Worm (Caenorhabditis elegans): ENCODE measurements around the gene mtm-6.
A peak's percentile ranks its signal among the peaks of the same experiment; 100 is the strongest.

mtm-6 gene

DNA sequence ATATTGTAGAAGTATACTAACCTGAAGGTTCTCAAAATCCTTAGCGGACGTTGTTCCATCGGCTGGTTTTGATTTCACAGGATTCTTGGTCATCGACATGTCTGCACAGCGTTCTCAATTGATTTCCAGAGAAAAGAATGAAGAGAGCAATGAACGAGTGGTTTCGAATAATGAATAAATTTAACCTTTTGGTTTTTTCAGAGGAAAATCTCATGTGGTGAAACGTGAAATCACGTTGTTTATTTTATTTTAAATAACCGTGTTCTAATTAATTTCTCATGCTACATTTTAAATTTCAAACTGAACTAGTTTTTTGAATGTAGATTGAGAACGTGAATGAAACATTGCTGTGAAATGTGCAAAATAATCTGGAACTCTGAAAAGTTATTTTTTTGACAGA is 33.3 kb downstream of the mtm-6 start, which contains the start of gene T03F6.6:
TSS of gene T03F6.6 (minus strand) at position 101 of the 400 bp plus-strand sequence.
- TF ChIP-seq ama-1 (optimal IDR thresholded peaks at IDR 0.05) (no peak), che-1 (tag; optimal IDR thresholded peaks at IDR 0.05) (no peak), nfya-1 (tag; optimal IDR thresholded peaks at IDR 0.05) (no peak), C38D4.7 (GFP tag; optimal IDR thresholded peaks at IDR 0.05) (no peak), ahr-1 (tag; optimal IDR thresholded peaks at IDR 0.05) (no peak), zip-5 (tag; optimal IDR thresholded peaks at IDR 0.05) (no peak), tbx-7 (tag; optimal IDR thresholded peaks at IDR 0.05) (no peak), hlh-13 (GFP tag; optimal IDR thresholded peaks at IDR 0.05) (no peak), T23F11.4 (GFP tag; optimal IDR thresholded peaks at IDR 0.05) (no peak), nhr-11 (tag; optimal IDR thresholded peaks at IDR 0.05) (no peak), hlh-30 (tag; optimal IDR thresholded peaks at IDR 0.05; ENCODE audit: insufficient read depth) (no peak), pax-1 (tag; optimal IDR thresholded peaks at IDR 0.05) (no peak), hlh-8 (tag; optimal IDR thresholded peaks at IDR 0.05) (no peak), ceh-34 (tag; optimal IDR thresholded peaks at IDR 0.05) (no peak), ceh-14 (tag; optimal IDR thresholded peaks at IDR 0.05) (no peak), fkh-6 (tag; optimal IDR thresholded peaks at IDR 0.05) (no peak), ceh-9 (tag; optimal IDR thresholded peaks at IDR 0.05) (no peak), unc-3 (GFP tag; conservative IDR thresholded peaks at IDR 0.05) (no peak), unc-3 (tag; optimal IDR thresholded peaks at IDR 0.05) (no peak), ceh-19 (GFP tag; optimal IDR thresholded peaks at IDR 0.05) (no peak)

DNA sequence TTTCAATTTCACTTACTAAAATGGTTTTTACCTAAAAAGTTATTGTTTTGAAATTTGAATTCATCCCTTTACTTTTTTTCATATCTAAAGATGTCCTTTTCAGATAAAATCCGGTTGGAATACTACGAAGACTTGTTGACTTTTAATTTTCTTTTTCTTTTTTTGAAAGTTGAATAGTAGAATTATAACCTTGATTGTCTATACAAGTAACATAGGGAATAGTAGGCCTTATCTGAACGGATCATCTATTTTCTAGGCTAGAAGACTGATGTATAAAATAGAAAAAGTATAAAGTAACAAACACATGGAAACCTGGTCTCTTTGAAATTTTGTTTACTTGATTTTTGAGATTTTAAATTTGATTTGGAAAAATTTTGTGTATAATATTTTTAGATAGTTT is 34.0 kb downstream of the mtm-6 start:
- TF ChIP-seq hlh-8 (tag; optimal IDR thresholded peaks at IDR 0.05) (no peak), tbx-7 (tag; optimal IDR thresholded peaks at IDR 0.05) (no peak), hlh-6 (tag; optimal IDR thresholded peaks at IDR 0.05) (no peak), C08G9.2 (tag; optimal IDR thresholded peaks at IDR 0.05) (no peak), K02D7.2 (tag; optimal IDR thresholded peaks at IDR 0.05) (no peak), pros-1 (tag; optimal IDR thresholded peaks at IDR 0.05) (no peak), rnt-1 (tag; optimal IDR thresholded peaks at IDR 0.05) (no peak), elt-4 (tag; optimal IDR thresholded peaks at IDR 0.05) (no peak), C38D4.7 (GFP tag; optimal IDR thresholded peaks at IDR 0.05) (no peak), npax-4 (tag; optimal IDR thresholded peaks at IDR 0.05) (no peak), ceh-30 (tag; optimal IDR thresholded peaks at IDR 0.05) (no peak), sox-2 (GFP tag; IDR thresholded peaks at IDR 0.05) (no peak), sox-4 (tag; optimal IDR thresholded peaks at IDR 0.05) (no peak), ceh-14 (tag; optimal IDR thresholded peaks at IDR 0.05) (no peak), nhr-11 (tag; optimal IDR thresholded peaks at IDR 0.05) (no peak), pat-9 (tag; optimal IDR thresholded peaks at IDR 0.05) (no peak), ama-1 (optimal IDR thresholded peaks at IDR 0.05) (no peak), lin-11 (tag; optimal IDR thresholded peaks at IDR 0.05) (no peak), syd-9 (tag; optimal IDR thresholded peaks at IDR 0.05) (no peak), sdc-2 (tag; optimal IDR thresholded peaks at IDR 0.05) (no peak)

DNA sequence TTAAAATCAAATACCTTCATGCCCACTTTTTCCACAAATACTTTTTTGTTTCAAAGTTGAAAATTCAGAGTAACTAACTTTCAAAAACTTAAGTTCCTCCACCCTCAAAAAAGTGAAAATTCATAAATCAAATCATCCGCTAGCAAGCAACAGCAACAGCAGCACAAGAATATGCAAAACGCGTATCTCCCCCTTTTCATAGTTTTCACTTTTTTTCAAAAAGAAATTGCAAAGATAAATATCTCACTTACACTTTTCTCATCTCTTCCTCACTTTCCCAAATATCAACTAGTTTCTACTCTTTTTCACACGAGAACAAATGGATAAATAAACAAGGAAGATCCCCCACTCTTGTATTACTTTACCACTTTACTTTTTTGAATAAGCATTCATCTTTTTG is 34.8 kb downstream of the mtm-6 start:
- TF ChIP-seq unc-42 (tag; optimal IDR thresholded peaks at IDR 0.05) (peak; percentile 26), nhr-11 (tag; optimal IDR thresholded peaks at IDR 0.05) (no peak)

DNA sequence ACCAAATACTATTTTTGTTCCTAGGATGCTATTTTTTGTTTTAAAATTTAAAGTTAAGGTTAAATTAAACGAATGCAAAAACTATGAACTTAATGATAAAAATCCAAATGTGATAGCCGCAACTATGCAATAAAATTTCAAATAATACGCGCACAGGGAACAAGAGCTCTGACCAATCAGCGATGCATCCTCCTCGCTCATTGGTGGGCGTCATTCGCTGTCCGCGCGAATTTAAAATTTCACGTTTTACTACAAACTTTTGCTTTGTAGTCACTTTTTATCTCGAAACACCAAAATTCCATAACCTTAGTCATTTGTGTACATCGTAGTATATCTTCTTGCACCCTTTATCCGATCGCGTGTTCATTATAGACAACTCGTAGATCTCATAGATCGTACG is 36.3 kb downstream of the mtm-6 start:
- TF ChIP-seq nfya-1 (tag; optimal IDR thresholded peaks at IDR 0.05) (peak; percentile 58), ceh-22 (tag; optimal IDR thresholded peaks at IDR 0.05) (no peak)

DNA sequence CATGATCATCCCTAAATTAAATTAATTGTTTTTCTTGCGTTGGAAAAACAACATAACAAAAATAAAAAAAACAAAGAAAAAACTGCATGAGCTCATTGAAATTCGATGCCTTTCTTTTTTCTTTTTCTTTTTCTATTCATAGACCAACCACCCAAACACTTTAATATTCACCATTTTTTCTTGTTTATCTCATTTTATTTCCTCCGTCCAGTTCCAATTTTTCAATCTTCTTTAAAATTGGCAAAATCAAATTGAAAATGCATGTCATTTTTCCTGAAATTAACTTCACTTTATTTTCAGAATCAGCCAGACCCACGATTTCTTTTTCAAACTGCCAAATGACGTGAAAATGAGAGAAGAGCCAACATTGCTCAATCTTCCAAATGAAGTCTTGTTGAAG is 39.0 kb downstream of the mtm-6 start, which contains the start of gene T03F6.4:
TSS of gene T03F6.4 (plus strand) at position 301 of the 400 bp plus-strand sequence.
- no peak for TF ChIP-seq ttx-3 (tag; optimal IDR thresholded peaks at IDR 0.05)
- TF ChIP-seq pha-2 (tag; optimal IDR thresholded peaks at IDR 0.05) = no peak
- no peak for TF ChIP-seq F13H6.1 (tag; optimal IDR thresholded peaks at IDR 0.05)
- no peak for TF ChIP-seq ceh-24 (tag; optimal IDR thresholded peaks at IDR 0.05)
- no peak for TF ChIP-seq ama-1 (optimal IDR thresholded peaks at IDR 0.05)
- no peak for TF ChIP-seq tbx-2 (tag; optimal IDR thresholded peaks at IDR 0.05)
- TF ChIP-seq Y22D7AL.16 (tag; optimal IDR thresholded peaks at IDR 0.05) = no peak

All from whole organism, late embryonic.